Worm (Caenorhabditis elegans) whole organism, L4/young adult: ENCODE results near the gene F59B10.3.

Experiments used
- W03F9.2 ChIP-seq: fragments of 150-350 bp; optimal IDR thresholded peaks from 2 replicates; lab custom pipeline; 2014; ENCODE audit warnings: missing biosample characterization, missing genetic modification characterization
- him-1 ChIP-seq: sonication (generic microtip); optimal IDR thresholded peaks from 2 replicates; lab custom pipeline; 2016; ENCODE audit warnings: missing genotype, missing genetic modification reagents, missing genetic modification characterization, missing compliant biosample characterization

- TF ChIP-seq W03F9.2 (tag; lab: Kevin White, UChicago) (no peak), him-1 (tag; lab: Kevin White, UChicago) (no peak)
These were observed 48.6 kb downstream of the F59B10.3 start for ce11 chrII:10558962-10559415.
